Worm (Caenorhabditis elegans) whole organism, young adult: ENCODE measurements around the gene srd-20.

Source experiments
- F33H1.4 ChIP-seq: fragments of 200-800 bp; sonication (Bioruptor generic); IDR thresholded peaks from 2 replicates; pipeline ENCODE4 v1.3.6; 2022; ENCODE audit warnings: missing genetic modification reagents, missing genetic modification characterization, missing compliant biosample characterization
- akir-1 ChIP-seq: fragments of 200-800 bp; sonication (Bioruptor generic); optimal IDR thresholded peaks from 2 replicates; lab custom pipeline; 2018; ENCODE audit warnings: mild to moderate bottlenecking, missing genetic modification characterization, moderate library complexity, missing compliant biosample characterization
- aptf-3 ChIP-seq: fragments of 200-800 bp; sonication (Bioruptor generic); IDR thresholded peaks from 2 replicates; pipeline ENCODE4 v1.3.6; 2022; ENCODE audit warnings: missing genetic modification characterization, missing compliant biosample characterization
- ccch-3 ChIP-seq: fragments of 200-800 bp; sonication (Bioruptor generic); optimal IDR thresholded peaks from 2 replicates; lab custom pipeline; 2018; ENCODE audit warnings: mild to moderate bottlenecking, missing genetic modification characterization, missing compliant biosample characterization
- cebp-2 ChIP-seq: fragments of 200-800 bp; sonication (Bioruptor generic); IDR thresholded peaks from 2 replicates; pipeline ENCODE4 v1.3.6; 2022; ENCODE audit warnings: missing genetic modification characterization, missing compliant biosample characterization
- ceh-79 ChIP-seq: sonication (generic microtip); optimal IDR thresholded peaks from 2 replicates; lab custom pipeline; 2017; ENCODE audit warnings: mild to moderate bottlenecking, missing genetic modification characterization, missing compliant biosample characterization
- ceh-91 ChIP-seq: fragments of 200-800 bp; sonication (Bioruptor generic); IDR thresholded peaks from 2 replicates; pipeline ENCODE4 v1.3.6; 2022; ENCODE audit warnings: missing genetic modification reagents, missing genetic modification characterization, missing compliant biosample characterization
- die-1 ChIP-seq: sonication (generic microtip); optimal IDR thresholded peaks from 2 replicates; lab custom pipeline; 2016; ENCODE audit warnings: missing genotype, mild to moderate bottlenecking, missing genetic modification characterization, missing compliant biosample characterization
- dpff-1 ChIP-seq: sonication (generic microtip); optimal IDR thresholded peaks from 2 replicates; lab custom pipeline; 2017; ENCODE audit warnings: mild to moderate bottlenecking, missing genetic modification characterization, missing compliant biosample characterization
- lin-26 ChIP-seq: fragments of 200-800 bp; sonication (Bioruptor generic); IDR thresholded peaks from 2 replicates; pipeline ENCODE4 v1.3.6; 2022; ENCODE audit warnings: missing genetic modification reagents, missing genetic modification characterization, missing compliant biosample characterization
- lin-40 ChIP-seq: sonication (generic microtip); optimal IDR thresholded peaks from 2 replicates; lab custom pipeline; 2016; ENCODE audit warnings: missing genetic modification characterization, mild to moderate bottlenecking, missing compliant biosample characterization, missing genotype, missing genetic modification reagents
- pha-4 ChIP-seq: fragments of 150-350 bp; sonication (generic microtip); optimal IDR thresholded peaks from 2 replicates; lab custom pipeline; 2014; ENCODE audit warnings: missing biosample characterization, missing genetic modification reagents, missing genetic modification characterization
- repo-1 ChIP-seq: sonication (generic microtip); optimal IDR thresholded peaks from 2 replicates; lab custom pipeline; 2017; ENCODE audit warnings: mild to moderate bottlenecking, missing genetic modification characterization, missing compliant biosample characterization
- rpc-1 ChIP-seq, 2 experiments: fragments of 150-350 bp in 1 of 2; sonication (generic microtip) in 1 of 2; optimal IDR thresholded peaks; 2 replicates each; lab custom pipeline; 2014 to 2018; ENCODE audit warnings: missing biosample characterization in 1 of 2, missing genetic modification characterization in 1 of 2, missing genetic modification reagents in 1 of 2, missing genotype in 1 of 2
- sptf-2 ChIP-seq: fragments of 200-800 bp; sonication (Bioruptor generic); optimal IDR thresholded peaks from 2 replicates; lab custom pipeline; 2018; ENCODE audit warnings: mild to moderate bottlenecking, missing genetic modification characterization, missing compliant biosample characterization
- tlf-1 ChIP-seq: fragments of 200-800 bp; sonication (Bioruptor generic); optimal IDR thresholded peaks from 2 replicates; lab custom pipeline; 2018; ENCODE audit warnings: mild to moderate bottlenecking, missing genetic modification characterization, missing compliant biosample characterization
- zfh-2 ChIP-seq: fragments of 200-800 bp; sonication (Bioruptor generic); conservative IDR thresholded peaks from 2 replicates; pipeline ENCODE4 v1.3.6; 2022; ENCODE audit warnings: missing genetic modification reagents, missing genetic modification characterization, missing compliant biosample characterization
- ztf-28 ChIP-seq: fragments of 200-800 bp; sonication (Bioruptor generic); IDR thresholded peaks from 2 replicates; pipeline ENCODE4 v1.3.6; 2022; ENCODE audit warnings: missing genetic modification reagents, missing genetic modification characterization, missing compliant biosample characterization

The srd-20 gene

DNA sequence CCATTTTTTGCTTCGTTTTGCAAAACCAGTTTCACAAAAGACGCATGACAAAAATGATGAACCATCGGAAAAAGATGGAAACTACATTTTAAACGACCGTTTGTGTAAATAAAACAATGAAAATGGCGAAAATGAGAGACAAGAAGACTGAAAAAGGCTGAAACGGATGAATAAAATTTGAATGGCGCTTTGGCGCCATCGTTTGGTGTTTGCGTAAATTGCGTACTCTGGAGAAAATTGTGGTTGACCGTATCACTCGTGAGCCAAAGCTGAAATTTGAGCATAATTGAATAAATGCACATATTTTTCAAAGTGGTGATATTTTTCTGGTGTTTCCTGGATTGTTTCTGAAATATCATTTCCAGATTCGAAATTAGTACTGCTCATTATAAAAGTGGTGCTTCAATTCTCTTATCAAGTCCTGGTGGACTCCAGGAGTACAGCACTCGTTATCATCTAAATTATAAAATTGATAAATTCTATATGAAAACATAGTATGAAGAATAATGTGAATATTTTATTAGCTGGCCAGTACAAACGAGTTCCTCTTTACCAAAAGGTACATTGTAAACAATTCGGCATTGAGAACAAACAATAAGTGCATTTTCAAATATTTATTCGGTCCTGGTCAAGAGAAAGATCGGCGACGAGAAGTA, 46.0 kb downstream of the srd-20 start (continued):
- TF ChIP-seq ceh-91 (GFP tag; lab: Robert Waterston, UW) = 0 out of 2 replicates have a peak, but pooled peaks have one; percentile 18
- TF ChIP-seq, all 124 proteins: peak for 9

DNA sequence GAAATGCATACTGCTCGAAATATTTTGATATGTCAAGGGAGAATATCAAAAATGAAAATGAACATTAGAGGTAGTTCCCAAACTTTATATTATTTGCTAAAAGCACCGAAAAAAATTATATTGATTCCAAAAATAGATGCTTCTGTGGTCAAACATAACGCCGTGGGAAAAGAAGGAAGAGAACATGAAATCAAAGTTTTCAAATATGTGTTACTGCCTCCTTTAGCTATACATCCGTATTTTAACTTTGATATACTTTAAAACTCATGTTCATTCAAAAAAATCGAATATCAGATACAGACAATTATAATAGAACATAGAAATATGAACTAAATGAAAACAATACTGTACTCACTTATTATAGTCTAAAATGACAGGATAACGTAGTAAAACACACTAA, 48.0 kb downstream of the srd-20 start, which contains the start of gene Y38A10A.11:
Gene Y38A10A.11 (minus strand): TSS at position 101 of the 400 bp plus-strand sequence.
- TF ChIP-seq aptf-3 (no peak), F33H1.4 (no peak), pha-4 (tag; lab: Kevin White, UChicago) (no peak), ztf-28 (GFP tag; lab: Robert Waterston, UW) (no peak), rpc-1 (optimal IDR thresholded peaks at IDR 0.05; lab: Kevin White, UChicago) (no peak), rpc-1 (tag; optimal IDR thresholded peaks at IDR 0.05; lab: Kevin White, UChicago) (no peak), repo-1 (tag; lab: Kevin White, UChicago) (no peak), ceh-79 (tag; lab: Kevin White, UChicago) (no peak), ccch-3 (GFP tag; lab: Kevin White, UChicago) (no peak), dpff-1 (tag; lab: Kevin White, UChicago) (no peak), lin-40 (tag; lab: Kevin White, UChicago) (no peak), die-1 (tag; lab: Kevin White, UChicago) (no peak), akir-1 (GFP tag; lab: Kevin White, UChicago) (no peak), lin-26 (GFP tag; lab: Robert Waterston, UW) (no peak)

ce11 chrV:6105374-6105773, 50.0 kb downstream of the srd-20 start, which contains the start of gene atf-8:
TSS of gene atf-8 (plus strand) at chrV:6105607.
- no peak for TF ChIP-seq sptf-2 (GFP tag; lab: Kevin White, UChicago)
- no peak for TF ChIP-seq ccch-3 (GFP tag; lab: Kevin White, UChicago)
- TF ChIP-seq zfh-2 (GFP tag; lab: Robert Waterston, UW) = peak; percentile 66
- TF ChIP-seq tlf-1 (GFP tag; lab: Kevin White, UChicago) = no peak
- TF ChIP-seq cebp-2 (GFP tag; lab: Robert Waterston, UW) = no peak
